Worm (Caenorhabditis elegans) whole organism, early embryonic: Measurements from ENCODE around the gene Y47G7B.2.

Experiments
- B0310.2 ChIP-seq: sonication (generic microtip); optimal IDR thresholded peaks from 2 replicates; lab custom pipeline; 2016; ENCODE audit warnings: mild to moderate bottlenecking, missing genetic modification characterization, missing compliant biosample characterization
- aly-1 ChIP-seq: sonication (generic microtip); optimal IDR thresholded peaks from 2 replicates; lab custom pipeline; 2016; ENCODE audit warnings: missing genetic modification characterization, missing compliant biosample characterization
- ama-1 ChIP-seq: fragments of 150-350 bp; optimal IDR thresholded peaks from 2 replicates; lab custom pipeline; 2014
- ceh-13 ChIP-seq: fragments of 200-800 bp; sonication (Bioruptor generic); optimal IDR thresholded peaks from 2 replicates; lab custom pipeline; 2018; ENCODE audit warnings: mild to moderate bottlenecking, missing genetic modification characterization, missing compliant biosample characterization
- ceh-36 ChIP-seq: sonication (generic microtip); optimal IDR thresholded peaks from 2 replicates; lab custom pipeline; 2016; ENCODE audit warnings: missing genetic modification characterization, inconsistent platforms, missing compliant biosample characterization
- ets-7 ChIP-seq: sonication (generic microtip); optimal IDR thresholded peaks from 2 replicates; lab custom pipeline; 2016; ENCODE audit warnings: missing genotype, missing genetic modification characterization, missing compliant biosample characterization
- flt-1 ChIP-seq: fragments of 200-800 bp; sonication (Bioruptor generic); IDR thresholded peaks from 2 replicates; pipeline ENCODE4 v1.3.6; 2022; ENCODE audit warnings: missing genetic modification characterization, missing compliant biosample characterization
- hmg-4 ChIP-seq: fragments of 200-800 bp; sonication (Bioruptor generic); optimal IDR thresholded peaks from 2 replicates; lab custom pipeline; 2018; ENCODE audit warnings: mild to moderate bottlenecking, missing genetic modification characterization, missing compliant biosample characterization
- scrt-1 ChIP-seq: fragments of 200-800 bp; sonication (Bioruptor generic); IDR thresholded peaks from 2 replicates; pipeline ENCODE4 v1.3.6; 2022; ENCODE audit warnings: missing genetic modification characterization, missing compliant biosample characterization
- tbx-11 ChIP-seq: fragments of 200-800 bp; sonication (Bioruptor generic); IDR thresholded peaks from 2 replicates; pipeline ENCODE4 v1.3.6; 2022; ENCODE audit warnings: missing genetic modification characterization, missing compliant biosample characterization
- tbx-37 ChIP-seq: fragments of 200-800 bp; sonication (Bioruptor generic); conservative IDR thresholded peaks from 2 replicates; pipeline ENCODE4 v1.3.6; 2022; ENCODE audit warnings: missing genetic modification reagents, missing genetic modification characterization, missing compliant biosample characterization
- tra-4 ChIP-seq: sonication (generic microtip); optimal IDR thresholded peaks from 2 replicates; lab custom pipeline; 2017; ENCODE audit warnings: missing genetic modification characterization, missing compliant biosample characterization

DNA sequence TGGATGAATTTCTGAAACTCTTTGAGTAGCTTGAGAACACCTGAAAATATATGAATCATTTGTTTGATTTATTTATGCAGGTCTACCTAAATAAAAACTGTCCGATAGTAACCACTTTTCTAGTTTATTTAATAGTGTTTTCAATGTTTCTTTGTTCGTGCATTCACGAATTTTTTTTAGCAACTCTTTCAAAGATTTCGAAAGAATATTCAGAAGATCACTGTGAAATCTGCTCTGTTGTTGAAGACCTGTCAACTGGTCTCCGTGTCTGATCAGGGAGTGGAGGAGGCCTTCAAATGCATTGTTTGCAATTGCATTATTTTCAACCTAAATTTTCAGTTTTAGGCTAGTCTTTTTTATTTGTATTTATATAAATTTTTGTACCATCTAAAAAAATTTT is 2.1 kb upstream of the Y47G7B.2 start, which contains the start of gene T05A8.1:
- no peak for TF ChIP-seq flt-1 (GFP tag; lab: Robert Waterston, UW)
- no peak for TF ChIP-seq ets-7
- TF ChIP-seq ama-1: no peak
- no peak for TF ChIP-seq tbx-37 (GFP tag; lab: Robert Waterston, UW)
- TF ChIP-seq tra-4: no peak
- TF ChIP-seq scrt-1 (GFP tag; lab: Robert Waterston, UW): no peak
- no peak for TF ChIP-seq B0310.2 (tag; lab: Kevin White, UChicago)
- no peak for TF ChIP-seq hmg-4 (GFP tag; lab: Kevin White, UChicago)
- no peak for TF ChIP-seq ceh-13 (GFP tag; lab: Kevin White, UChicago)
- no peak for TF ChIP-seq tbx-11 (GFP tag; lab: Robert Waterston, UW)
- no peak for TF ChIP-seq ceh-36 (tag; lab: Kevin White, UChicago)
- TF ChIP-seq aly-1: no peak
